Fruit fly (Drosophila melanogaster) whole organism, prepupa: ENCODE measurements around the gene CG33120.

Experiments
- CG10631 ChIP-seq: fragments of 200-800 bp; sonication (Bioruptor generic); optimal IDR thresholded peaks from 2 replicates; lab custom pipeline; 2016; ENCODE audit warnings: missing biosample characterization, missing genetic modification characterization
- CG10669 ChIP-seq: fragments of 200-800 bp; sonication (Bioruptor generic); optimal IDR thresholded peaks from 3 replicates; lab custom pipeline; 2018; ENCODE audit warnings: missing biosample characterization, mild to moderate bottlenecking, missing genetic modification characterization, moderate library complexity
- CG11294 ChIP-seq: fragments of 200-800 bp; sonication (Bioruptor generic); IDR thresholded peaks from 2 replicates; pipeline ENCODE4 v1.3.6; 2022; ENCODE audit warnings: missing biosample characterization, missing genetic modification characterization
- CG15336 ChIP-seq: fragments of 200-800 bp; sonication (Bioruptor generic); IDR thresholded peaks from 2 replicates; pipeline ENCODE4 v1.3.6; 2022; ENCODE audit warnings: missing biosample characterization, missing genetic modification characterization
- CG3032 ChIP-seq: fragments of 200-800 bp; optimal IDR thresholded peaks from 2 replicates; lab custom pipeline; 2019; ENCODE audit warnings: missing biosample characterization, mild to moderate bottlenecking, missing genetic modification characterization, moderate library complexity
- CG31627 ChIP-seq: fragments of 200-800 bp; sonication (Bioruptor generic); optimal IDR thresholded peaks from 3 replicates; lab custom pipeline; 2016; ENCODE audit warnings: missing biosample characterization, missing genetic modification characterization
- CG34406 ChIP-seq: fragments of 200-800 bp; sonication (Bioruptor generic); optimal IDR thresholded peaks from 3 replicates; lab custom pipeline; 2016; ENCODE audit warnings: missing biosample characterization, missing genetic modification characterization
- CG3919 ChIP-seq: fragments of 200-800 bp; sonication (Bioruptor generic); optimal IDR thresholded peaks from 3 replicates; lab custom pipeline; 2016; ENCODE audit warnings: missing biosample characterization, missing genetic modification characterization
- CG6163 ChIP-seq: fragments of 200-800 bp; sonication (Bioruptor generic); IDR thresholded peaks from 3 replicates; pipeline ENCODE4 v1.3.6; 2022; ENCODE audit warnings: missing biosample characterization, missing genetic modification characterization
- CG6792 ChIP-seq: fragments of 200-800 bp; sonication (Bioruptor generic); optimal IDR thresholded peaks from 3 replicates; lab custom pipeline; 2016; ENCODE audit warnings: missing biosample characterization, missing genetic modification characterization
- CG6808 ChIP-seq: fragments of 200-800 bp; sonication (Bioruptor generic); optimal IDR thresholded peaks from 3 replicates; lab custom pipeline; 2017; ENCODE audit warnings: missing biosample characterization, missing genetic modification characterization, mild to moderate bottlenecking, moderate library complexity, missing genetic modification reagents
- CG6854 ChIP-seq: fragments of 200-800 bp; sonication (Bioruptor generic); optimal IDR thresholded peaks from 2 replicates; lab custom pipeline; 2017; ENCODE audit warnings: missing biosample characterization, mild to moderate bottlenecking, missing genetic modification characterization
- CG8119 ChIP-seq: fragments of 200-800 bp; sonication (Bioruptor generic); IDR thresholded peaks from 3 replicates; pipeline ENCODE4 v1.3.6; 2022; ENCODE audit warnings: missing biosample characterization, missing genetic modification characterization
- CG9139 ChIP-seq: fragments of 200-800 bp; sonication (Bioruptor generic); optimal IDR thresholded peaks from 3 replicates; lab custom pipeline; 2017; ENCODE audit warnings: missing biosample characterization, mild to moderate bottlenecking, missing genetic modification characterization
- Eip75B ChIP-seq: fragments of 200-800 bp; sonication (Bioruptor generic); optimal IDR thresholded peaks from 3 replicates; lab custom pipeline; 2016; ENCODE audit warnings: missing biosample characterization, missing genetic modification characterization
- Eip78C ChIP-seq: fragments of 200-800 bp; sonication (Bioruptor generic); peaks from one replicate; lab custom pipeline; 2016; ENCODE audit warnings: missing biosample characterization, missing genetic modification characterization
- Ets21C ChIP-seq: fragments of 200-800 bp; sonication (Bioruptor generic); optimal IDR thresholded peaks from 3 replicates; lab custom pipeline; 2016; ENCODE audit warnings: missing biosample characterization, missing genetic modification characterization
- Ets96B ChIP-seq: fragments of 200-800 bp; optimal IDR thresholded peaks from 2 replicates; lab custom pipeline; 2019; ENCODE audit warnings: missing biosample characterization, mild to moderate bottlenecking, missing genetic modification characterization, moderate library complexity
- Gug ChIP-seq: fragments of 200-800 bp; sonication (Bioruptor generic); IDR thresholded peaks from 2 replicates; pipeline ENCODE4 v1.3.6; 2022; ENCODE audit warnings: missing biosample characterization, missing genetic modification characterization
- Hr38 ChIP-seq: sonication (Bioruptor generic); optimal IDR thresholded peaks from 2 replicates; lab custom pipeline; 2016; ENCODE audit warnings: missing biosample characterization, missing genetic modification characterization
- Hr39 ChIP-seq: fragments of 200-800 bp; sonication (Bioruptor generic); optimal IDR thresholded peaks from 2 replicates; lab custom pipeline; 2016; ENCODE audit warnings: missing biosample characterization, missing genetic modification characterization
- Lpt ChIP-seq: fragments of 200-800 bp; sonication (Bioruptor generic); optimal IDR thresholded peaks from 3 replicates; lab custom pipeline; 2016; ENCODE audit warnings: missing biosample characterization, missing genetic modification characterization
- Met ChIP-seq: fragments of 200-800 bp; sonication (Bioruptor generic); optimal IDR thresholded peaks from 3 replicates; lab custom pipeline; 2016; ENCODE audit warnings: missing biosample characterization, missing genetic modification characterization
- OdsH ChIP-seq: fragments of 200-800 bp; sonication (Bioruptor generic); optimal IDR thresholded peaks from 3 replicates; lab custom pipeline; 2016; ENCODE audit warnings: missing biosample characterization, missing genetic modification characterization
- Smox ChIP-seq: fragments of 200-800 bp; sonication (Bioruptor generic); optimal IDR thresholded peaks from 3 replicates; lab custom pipeline; 2016; ENCODE audit warnings: missing biosample characterization, missing genetic modification characterization
- Sox102F ChIP-seq: fragments of 200-800 bp; sonication (Bioruptor generic); optimal IDR thresholded peaks from 2 replicates; lab custom pipeline; 2016; ENCODE audit warnings: missing biosample characterization, mild to moderate bottlenecking, missing genetic modification characterization
- Sox14 ChIP-seq: fragments of 200-800 bp; sonication (Bioruptor generic); optimal IDR thresholded peaks from 3 replicates; lab custom pipeline; 2016; ENCODE audit warnings: missing biosample characterization, missing genetic modification characterization
- Sox15 ChIP-seq: fragments of 200-800 bp; sonication (Bioruptor generic); optimal IDR thresholded peaks from 3 replicates; lab custom pipeline; 2016; ENCODE audit warnings: missing biosample characterization, missing genetic modification characterization
- acj6 ChIP-seq: fragments of 200-800 bp; sonication (Bioruptor generic); optimal IDR thresholded peaks from 3 replicates; lab custom pipeline; 2016; ENCODE audit warnings: missing biosample characterization, missing genetic modification characterization
- cyc ChIP-seq: fragments of 200-800 bp; sonication (Bioruptor generic); optimal IDR thresholded peaks from 3 replicates; lab custom pipeline; 2016; ENCODE audit warnings: missing biosample characterization, missing genetic modification characterization
- dac ChIP-seq: fragments of 200-800 bp; sonication (Bioruptor generic); optimal IDR thresholded peaks from 2 replicates; lab custom pipeline; 2017; ENCODE audit warnings: missing biosample characterization, mild to moderate bottlenecking, missing genetic modification characterization
- dsx ChIP-seq: fragments of 200-800 bp; optimal IDR thresholded peaks from 3 replicates; lab custom pipeline; 2019; ENCODE audit warnings: missing biosample characterization, mild to moderate bottlenecking, missing genetic modification characterization, moderate library complexity; ENCODE audit not compliant: poor library complexity, severe bottlenecking
- eg ChIP-seq: fragments of 200-800 bp; sonication (Bioruptor generic); IDR thresholded peaks from 3 replicates; pipeline ENCODE4 v1.3.6; 2022; ENCODE audit warnings: missing biosample characterization, missing genetic modification characterization
- esn ChIP-seq: fragments of 200-800 bp; sonication (Bioruptor generic); optimal IDR thresholded peaks from 2 replicates; lab custom pipeline; 2016; ENCODE audit warnings: missing biosample characterization, mild to moderate bottlenecking, missing genetic modification characterization, moderate library complexity
- fd59A ChIP-seq: fragments of 200-800 bp; sonication (Bioruptor generic); optimal IDR thresholded peaks from 2 replicates; lab custom pipeline; 2017; ENCODE audit warnings: missing biosample characterization, mild to moderate bottlenecking, missing genetic modification characterization, missing genetic modification reagents
- fkh ChIP-seq: fragments of 200-800 bp; sonication (Bioruptor generic); optimal IDR thresholded peaks from 3 replicates; lab custom pipeline; 2017; ENCODE audit warnings: missing biosample characterization, mild to moderate bottlenecking, missing genetic modification characterization, moderate library complexity
- lz ChIP-seq: fragments of 200-800 bp; sonication (Bioruptor generic); optimal IDR thresholded peaks from 3 replicates; lab custom pipeline; 2016; ENCODE audit warnings: missing biosample characterization, missing genetic modification characterization
- net ChIP-seq: fragments of 200-800 bp; sonication (Bioruptor generic); optimal IDR thresholded peaks from 3 replicates; lab custom pipeline; 2016; ENCODE audit warnings: missing biosample characterization, missing genetic modification characterization
- pdm3 ChIP-seq: fragments of 200-800 bp; sonication (Bioruptor generic); optimal IDR thresholded peaks from 3 replicates; lab custom pipeline; 2016; ENCODE audit warnings: missing biosample characterization, missing genetic modification characterization
- salr ChIP-seq, 2 experiments: fragments of 200-800 bp; sonication (Bioruptor generic); optimal IDR thresholded peaks; 3 replicates each; lab custom pipeline; 2016 to 2018; ENCODE audit warnings: missing biosample characterization in 2 of 2, missing genetic modification characterization in 2 of 2, mild to moderate bottlenecking in 1 of 2
- spab ChIP-seq: fragments of 200-800 bp; sonication (Bioruptor generic); optimal IDR thresholded peaks from 2 replicates; lab custom pipeline; 2017; ENCODE audit warnings: missing biosample characterization, mild to moderate bottlenecking, missing genetic modification characterization, missing genetic modification reagents
- ss ChIP-seq, 2 experiments: fragments of 200-800 bp; sonication (Bioruptor generic); optimal IDR thresholded peaks; 2 replicates in 1 of 2; 3 replicates in 1 of 2; lab custom pipeline; 2017 to 2018; ENCODE audit warnings: mild to moderate bottlenecking in 2 of 2, missing biosample characterization in 2 of 2, missing genetic modification characterization in 2 of 2, moderate library complexity in 1 of 2
- svp ChIP-seq: fragments of 200-800 bp; sonication (Bioruptor generic); peaks from one replicate; lab custom pipeline; 2016; ENCODE audit warnings: missing biosample characterization, missing genetic modification characterization
- topi ChIP-seq: fragments of 200-800 bp; sonication (Bioruptor generic); optimal IDR thresholded peaks from 3 replicates; lab custom pipeline; 2016; ENCODE audit warnings: missing biosample characterization, missing genetic modification characterization
- vri ChIP-seq: fragments of 200-800 bp; sonication (Bioruptor generic); optimal IDR thresholded peaks from 3 replicates; lab custom pipeline; 2016; ENCODE audit warnings: missing biosample characterization, mild to moderate bottlenecking, missing genetic modification characterization

CG33120 gene

dm6 chr2L:18843560-18843959 lies 819 bp downstream of the CG33120 start:
- no peak for TF ChIP-seq Ets21C (GFP tag; lab: Kevin White, UChicago)
- no peak for TF ChIP-seq CG11294
- no peak for TF ChIP-seq pdm3 (GFP tag; lab: Kevin White, UChicago)
- TF ChIP-seq Eip78C = no peak
- TF ChIP-seq OdsH (GFP tag; lab: Kevin White, UChicago) = no peak
- peak; percentile 48 for TF ChIP-seq lz (GFP tag; lab: Kevin White, UChicago)
- TF ChIP-seq CG8119 (GFP tag; lab: Robert Waterston, UW) = no peak
- no peak for TF ChIP-seq CG6792
- peak; percentile 41 for TF ChIP-seq Met (GFP tag; lab: Kevin White, UChicago)
- no peak for TF ChIP-seq CG9139 (GFP tag; lab: Kevin White, UChicago)
- TF ChIP-seq CG10631 (GFP tag; lab: Kevin White, UChicago) = no peak
- no peak for TF ChIP-seq CG3919 (GFP tag; lab: Kevin White, UChicago)
- peak; percentile 52 for TF ChIP-seq Hr39 (GFP tag; lab: Kevin White, UChicago)
- no peak for TF ChIP-seq svp (GFP tag; lab: Kevin White, UChicago)
- TF ChIP-seq topi = no peak
- no peak for TF ChIP-seq fkh (GFP tag; lab: Kevin White, UChicago)
- TF ChIP-seq Hr38 (GFP tag; lab: Kevin White, UChicago) = no peak
- TF ChIP-seq esn (GFP tag; lab: Kevin White, UChicago) = peak; percentile 62
- TF ChIP-seq Smox (GFP tag; lab: Kevin White, UChicago) = no peak
- no peak for TF ChIP-seq dac
- TF ChIP-seq fd59A = no peak
- TF ChIP-seq Sox14 = no peak
- TF ChIP-seq Sox15 = no peak
- TF ChIP-seq net (GFP tag; lab: Kevin White, UChicago) = no peak
- peak; percentile 38 for TF ChIP-seq CG31627
- TF ChIP-seq Sox102F = peak; percentile 35
- peak; percentile 64 for TF ChIP-seq vri (GFP tag; lab: Kevin White, UChicago)
- TF ChIP-seq Ets96B = no peak
- TF ChIP-seq CG6808 = no peak

- TF ChIP-seq vri (GFP tag; lab: Kevin White, UChicago) (no peak), salr (GFP tag; optimal IDR thresholded peaks at IDR 0.05; lab: Kevin White, UChicago) (no peak), esn (GFP tag; lab: Kevin White, UChicago) (no peak), CG6163 (no peak), Sox15 (no peak), cyc (GFP tag; lab: Kevin White, UChicago) (no peak), CG3032 (no peak), CG6854 (GFP tag; lab: Kevin White, UChicago) (no peak), Hr38 (GFP tag; lab: Kevin White, UChicago) (no peak), CG31627 (no peak), Sox102F (no peak), CG10669 (GFP tag; lab: Kevin White, UChicago) (no peak), net (GFP tag; lab: Kevin White, UChicago) (no peak)
These were observed 3.2 kb downstream of the CG33120 start, which contains the start of gene CG31752 for dm6 chr2L:18841210-18841609. Gene CG31752, minus strand, starts transcription at chr2L:18841310.

DNA sequence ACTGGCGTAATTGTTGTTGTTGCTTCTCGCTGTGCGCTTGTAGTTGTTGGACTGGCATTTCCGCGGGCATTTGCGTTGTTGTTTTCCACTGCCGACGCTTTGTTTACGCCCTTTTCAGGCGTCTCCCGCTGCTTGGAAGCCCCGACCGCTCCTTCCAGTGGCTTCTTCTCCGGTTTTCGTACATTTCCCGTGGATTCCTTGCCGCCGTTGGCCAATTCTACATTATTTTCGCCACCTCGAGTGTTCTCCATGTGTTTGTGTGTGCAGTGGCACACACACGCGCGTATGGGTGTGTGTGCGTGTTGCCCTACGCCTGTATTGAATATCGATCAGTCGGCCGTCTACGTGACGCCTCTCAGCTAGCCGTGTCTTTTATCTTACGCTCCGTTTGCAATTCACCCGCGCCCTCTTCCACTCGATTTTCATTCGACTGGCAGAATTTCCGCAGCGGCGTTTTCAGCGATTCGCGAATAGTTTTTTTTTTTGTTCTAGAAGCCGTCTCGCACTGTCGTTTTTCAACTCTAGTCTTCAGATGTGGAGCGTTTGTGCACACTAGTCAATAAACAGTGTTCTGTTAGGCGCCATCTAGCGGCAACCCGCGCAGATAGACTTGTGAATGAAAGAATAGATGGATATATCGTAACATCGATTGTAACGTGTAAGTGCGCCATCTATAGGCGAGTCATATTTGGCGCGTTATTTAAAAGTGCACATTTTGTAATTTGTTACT lies 5.1 kb downstream of the CG33120 start, which contains the start of gene CG10600:
Gene CG10600 (minus strand): TSS at position 537 of the 730 bp plus-strand sequence.
- TF ChIP-seq salr (GFP tag; optimal IDR thresholded peaks at IDR 0.05; lab: Kevin White, UChicago) (peak; percentile 54 to 62), Sox102F (peak; percentile 82), CG8119 (GFP tag; lab: Robert Waterston, UW) (0 out of 3 replicates have a peak, but pooled peaks have one; percentile 15), Hr38 (GFP tag; lab: Kevin White, UChicago) (no peak), eg (GFP tag; lab: Robert Waterston, UW) (0 out of 3 replicates have a peak, but pooled peaks have one; percentile 36), CG6808 (peak; percentile 57), Lpt (GFP tag; lab: Kevin White, UChicago) (no peak), spab (GFP tag; lab: Kevin White, UChicago) (no peak), Eip75B (GFP tag; lab: Kevin White, UChicago) (no peak), CG6792 (peak; percentile 75), net (GFP tag; lab: Kevin White, UChicago) (peak; percentile 72), Ets96B (peak; percentile 24), fd59A (peak; percentile 37), ss (GFP tag; optimal IDR thresholded peaks at IDR 0.05; lab: Kevin White, UChicago) (peak; percentile 65 to 73), Gug (GFP tag; lab: Robert Waterston, UW) (no peak), acj6 (GFP tag; lab: Kevin White, UChicago) (no peak), CG6163 (peak; percentile 63; the same call in 2 of the 3 replicates), dsx (peak; percentile 55), Sox15 (peak; percentile 55), CG3919 (GFP tag; lab: Kevin White, UChicago) (peak; percentile 81), CG15336 (GFP tag; lab: Robert Waterston, UW) (0 out of 2 replicates have a peak, but pooled peaks have one; percentile 17), cyc (GFP tag; lab: Kevin White, UChicago) (peak; percentile 85), CG34406 (peak; percentile 50), topi (peak; percentile 76)
